ENCODE assay signal across 2 fruit fly cellular contexts in genomic region chr3L:14968553-14968952, dm6.
A peak's percentile ranks its signal among the peaks of the same experiment; 100 is the strongest.
TF ChIP-seq lines count a peak whose summit lies in the region.

No protein-coding gene starts in this region.

TF ChIP-seq in whole organism, 6 proteins besides CTCF, POLR2A, EP300 and RAD21:
- peak; percentile 61 for TF ChIP-seq pan (optimal IDR thresholded peaks at IDR 0.05; lab: Kevin White, UChicago)
- TF ChIP-seq usp (GFP tag; optimal IDR thresholded peaks at IDR 0.05; lab: Kevin White, UChicago), result no peak
TF ChIP-seq in whole organism: peak in this region for 1.

TF ChIP-seq in whole organism, prepupa, 60 proteins besides CTCF, POLR2A, EP300 and RAD21:
- TF ChIP-seq svp (GFP tag; lab: Kevin White, UChicago), result peak; percentile 28
- no peak for TF ChIP-seq Lpt (GFP tag; optimal IDR thresholded peaks at IDR 0.05; lab: Kevin White, UChicago)
